Fruit fly (Drosophila melanogaster) whole organism, embryonic: Measurements from ENCODE around the gene Tim9b.
A peak's percentile ranks its signal among the peaks of the same experiment; 100 is the strongest.

Experiments used
- CG12219 ChIP-seq: fragments of 200-800 bp; sonication (Bioruptor generic); optimal IDR thresholded peaks from 3 replicates; lab custom pipeline; 2018; ENCODE audit warnings: missing biosample characterization, mild to moderate bottlenecking, missing genetic modification characterization
- CG14050 ChIP-seq: fragments of 200-800 bp; sonication (Bioruptor generic); IDR thresholded peaks from 3 replicates; pipeline ENCODE4 v1.3.6; 2022; ENCODE audit warnings: missing biosample characterization, missing genetic modification characterization
- CG14860 ChIP-seq: fragments of 200-800 bp; sonication (Bioruptor generic); IDR thresholded peaks from 3 replicates; pipeline ENCODE4 v1.3.6; 2022; ENCODE audit warnings: missing biosample characterization, missing genetic modification characterization; ENCODE audit not compliant: partially characterized antibody
- CG15601 ChIP-seq: fragments of 200-800 bp; sonication (Bioruptor generic); optimal IDR thresholded peaks from 3 replicates; lab custom pipeline; 2019; ENCODE audit warnings: missing biosample characterization, mild to moderate bottlenecking, missing genetic modification characterization, moderate library complexity
- CG17361 ChIP-seq: fragments of 200-800 bp; sonication (Bioruptor generic); IDR thresholded peaks from 3 replicates; pipeline ENCODE4 v1.3.6; 2022; ENCODE audit warnings: missing biosample characterization, missing genetic modification characterization
- CG1792 ChIP-seq: fragments of 200-800 bp; sonication (Bioruptor generic); optimal IDR thresholded peaks from 2 replicates; lab custom pipeline; 2016; ENCODE audit warnings: missing biosample characterization, missing genetic modification characterization
- CG2116 ChIP-seq: fragments of 200-800 bp; sonication (Bioruptor generic); optimal IDR thresholded peaks from 3 replicates; lab custom pipeline; 2018; ENCODE audit warnings: missing biosample characterization, mild to moderate bottlenecking, missing genetic modification characterization
- CG2199 ChIP-seq: fragments of 200-800 bp; sonication (Bioruptor generic); IDR thresholded peaks from 3 replicates; pipeline ENCODE4 v1.3.6; 2022; ENCODE audit warnings: missing biosample characterization, missing genetic modification characterization
- CG2202 ChIP-seq: fragments of 200-800 bp; sonication (Bioruptor generic); optimal IDR thresholded peaks from 2 replicates; lab custom pipeline; 2018; ENCODE audit warnings: missing biosample characterization, mild to moderate bottlenecking, missing genetic modification characterization
- CG3847 ChIP-seq: fragments of 200-800 bp; sonication (Bioruptor generic); IDR thresholded peaks from 2 replicates; pipeline ENCODE4 v1.3.6; 2022; ENCODE audit warnings: missing biosample characterization, missing genetic modification characterization
- CG7963 ChIP-seq: fragments of 200-800 bp; sonication (Bioruptor generic); IDR thresholded peaks from 3 replicates; pipeline ENCODE4 v1.3.6; 2022; ENCODE audit warnings: missing biosample characterization, missing genetic modification characterization; ENCODE audit not compliant: partially characterized antibody
- D ChIP-seq, 2 experiments: fragments of 200-800 bp in 1 of 2; fragments of >200 bp in 1 of 2; sonication (Bioruptor generic) in 1 of 2; optimal IDR thresholded peaks; 2 replicates in 1 of 2; 3 replicates in 1 of 2; lab custom pipeline; 2017; ENCODE audit warnings: mild to moderate bottlenecking in 1 of 2, missing biosample characterization in 1 of 2, missing genetic modification characterization in 1 of 2, missing genetic modification reagents in 1 of 2
- Dip3 ChIP-seq: fragments of 200-800 bp; sonication (Bioruptor generic); optimal IDR thresholded peaks from 3 replicates; lab custom pipeline; 2016; ENCODE audit warnings: missing biosample characterization, missing genetic modification characterization
- Dll ChIP-seq: fragments of 200-800 bp; sonication (Bioruptor generic); IDR thresholded peaks from 4 replicates; pipeline ENCODE4 v1.3.6; 2022; ENCODE audit warnings: missing biosample characterization, missing genetic modification characterization; ENCODE audit not compliant: partially characterized antibody
- Doc3 ChIP-seq: fragments of 200-800 bp; sonication (Bioruptor generic); IDR thresholded peaks from 3 replicates; pipeline ENCODE4 v1.3.6; 2022; ENCODE audit warnings: missing biosample characterization, missing genetic modification characterization; ENCODE audit not compliant: partially characterized antibody
- Dp ChIP-seq: fragments of 200-800 bp; sonication (Bioruptor generic); optimal IDR thresholded peaks from 2 replicates; lab custom pipeline; 2018; ENCODE audit warnings: missing biosample characterization, mild to moderate bottlenecking, missing genetic modification characterization, moderate library complexity
- H15 ChIP-seq: fragments of 200-800 bp; sonication (Bioruptor generic); IDR thresholded peaks from 3 replicates; pipeline ENCODE4 v1.3.6; 2022; ENCODE audit warnings: missing biosample characterization, missing genetic modification characterization
- HmgD ChIP-seq: fragments of 200-800 bp; sonication (Bioruptor generic); optimal IDR thresholded peaks from 3 replicates; lab custom pipeline; 2016; ENCODE audit warnings: missing biosample characterization, missing genetic modification characterization
- Lpt ChIP-seq: fragments of >200 bp; optimal IDR thresholded peaks from 2 replicates; lab custom pipeline; 2018; ENCODE audit warnings: missing biosample characterization, missing genetic modification characterization
- Pdp1 ChIP-seq, 2 experiments: fragments of 200-800 bp; sonication (Bioruptor generic); optimal IDR thresholded peaks; 3 replicates each; lab custom pipeline; 2016; ENCODE audit warnings: missing biosample characterization in 2 of 2, missing genetic modification characterization in 2 of 2, mild to moderate bottlenecking in 1 of 2, moderate library complexity in 1 of 2
- YL-1 ChIP-seq: fragments of 200-800 bp; sonication (Bioruptor generic); optimal IDR thresholded peaks from 3 replicates; lab custom pipeline; 2017; ENCODE audit warnings: missing biosample characterization, mild to moderate bottlenecking, missing genetic modification characterization
- ase ChIP-seq: fragments of 200-800 bp; sonication (Bioruptor generic); IDR thresholded peaks from 3 replicates; pipeline ENCODE4 v1.3.6; 2022; ENCODE audit warnings: missing biosample characterization, missing genetic modification characterization
- bsh ChIP-seq, 2 experiments: fragments of 200-800 bp; sonication (Bioruptor generic); optimal IDR thresholded peaks; 2 replicates each; lab custom pipeline; 2017 to 2018; ENCODE audit warnings: mild to moderate bottlenecking in 2 of 2, missing biosample characterization in 2 of 2, missing genetic modification characterization in 2 of 2, moderate library complexity in 1 of 2
- cato ChIP-seq: fragments of 200-800 bp; sonication (Bioruptor generic); optimal IDR thresholded peaks from 2 replicates; lab custom pipeline; 2016; ENCODE audit warnings: missing biosample characterization, missing genetic modification characterization, borderline replicate concordance
- chn ChIP-seq: fragments of 200-800 bp; sonication (Bioruptor generic); optimal IDR thresholded peaks from 2 replicates; lab custom pipeline; 2016; ENCODE audit warnings: missing biosample characterization, missing genetic modification characterization
- crc ChIP-seq: fragments of 200-800 bp; sonication (Bioruptor generic); optimal IDR thresholded peaks from 2 replicates; lab custom pipeline; 2016; ENCODE audit warnings: missing biosample characterization, missing genetic modification characterization
- croc ChIP-seq: fragments of 200-800 bp; sonication (Bioruptor generic); conservative IDR thresholded peaks from 3 replicates; pipeline ENCODE4 v1.3.6; 2022; ENCODE audit warnings: missing biosample characterization, missing genetic modification characterization
- cwo ChIP-seq: fragments of 200-800 bp; sonication (Bioruptor generic); optimal IDR thresholded peaks from 3 replicates; lab custom pipeline; 2017; ENCODE audit warnings: missing biosample characterization, missing genetic modification characterization, mild to moderate bottlenecking, moderate library complexity, missing genetic modification reagents
- dpn ChIP-seq, 2 experiments: fragments of 200-800 bp; sonication (Bioruptor generic); optimal IDR thresholded peaks; 3 replicates each; lab custom pipeline; 2016; ENCODE audit warnings: missing biosample characterization in 2 of 2, missing genetic modification characterization in 2 of 2
- dysf ChIP-seq: fragments of 200-800 bp; sonication (Bioruptor generic); IDR thresholded peaks from 3 replicates; pipeline ENCODE4 v1.3.6; 2022; ENCODE audit warnings: missing biosample characterization, missing genetic modification characterization
- emc ChIP-seq: fragments of 200-800 bp; sonication (Bioruptor generic); optimal IDR thresholded peaks from 2 replicates; lab custom pipeline; 2016; ENCODE audit warnings: missing biosample characterization, missing genetic modification characterization
- ems ChIP-seq: fragments of 200-800 bp; sonication (Bioruptor generic); optimal IDR thresholded peaks from 3 replicates; lab custom pipeline; 2016; ENCODE audit warnings: missing biosample characterization, missing genetic modification characterization
- ham ChIP-seq: fragments of 200-800 bp; sonication (Bioruptor generic); IDR thresholded peaks from 2 replicates; pipeline ENCODE4 v1.3.6; 2022; ENCODE audit warnings: missing biosample characterization, missing genetic modification characterization
- her ChIP-seq: fragments of 200-800 bp; sonication (Bioruptor generic); optimal IDR thresholded peaks from 2 replicates; lab custom pipeline; 2016; ENCODE audit warnings: missing biosample characterization, missing genetic modification characterization
- insv ChIP-seq, 2 experiments: fragments of 200-800 bp; sonication (Bioruptor generic); optimal IDR thresholded peaks; 3 replicates each; lab custom pipeline; 2016 to 2018; ENCODE audit warnings: missing biosample characterization in 2 of 2, missing genetic modification characterization in 2 of 2
- lbe ChIP-seq: fragments of 200-800 bp; sonication (Bioruptor generic); optimal IDR thresholded peaks from 2 replicates; lab custom pipeline; 2016; ENCODE audit warnings: missing biosample characterization, mild to moderate bottlenecking, missing genetic modification characterization
- mam ChIP-seq: fragments of 200-800 bp; sonication (Bioruptor generic); optimal IDR thresholded peaks from 3 replicates; lab custom pipeline; 2016; ENCODE audit warnings: missing biosample characterization, missing genetic modification characterization
- mirr ChIP-seq: fragments of 200-800 bp; sonication (Bioruptor generic); optimal IDR thresholded peaks from 3 replicates; lab custom pipeline; 2018; ENCODE audit warnings: missing biosample characterization, mild to moderate bottlenecking, missing genetic modification characterization
- oc ChIP-seq: fragments of 200-800 bp; sonication (Bioruptor generic); optimal IDR thresholded peaks from 2 replicates; lab custom pipeline; 2018; ENCODE audit warnings: missing biosample characterization, mild to moderate bottlenecking, missing genetic modification characterization, moderate library complexity
- onecut ChIP-seq: fragments of 200-800 bp; sonication (Bioruptor generic); IDR thresholded peaks from 2 replicates; pipeline ENCODE4 v1.3.6; 2022; ENCODE audit warnings: missing biosample characterization, missing genetic modification characterization
- p53 ChIP-seq: fragments of 200-800 bp; sonication (Bioruptor generic); optimal IDR thresholded peaks from 2 replicates; lab custom pipeline; 2016; ENCODE audit warnings: missing biosample characterization, missing genetic modification characterization
- pan ChIP-seq, 4 experiments: fragments of >200 bp in 3 of 4; fragments of 200-800 bp in 1 of 4; sonication (Bioruptor generic) in 1 of 4; optimal IDR thresholded peaks in 3 of 4; IDR thresholded peaks in 1 of 4; 2 replicates each; pipeline versions ENCODE4 v1.3.6 to Lab custom; 2017 to 2022; ENCODE audit warnings: missing biosample characterization in 2 of 4, missing genetic modification characterization in 2 of 4, mixed read lengths in 1 of 4
- pho ChIP-seq: fragments of 200-800 bp; sonication (Bioruptor generic); optimal IDR thresholded peaks from 2 replicates; lab custom pipeline; 2016; ENCODE audit warnings: missing biosample characterization, missing genetic modification characterization
- rib ChIP-seq: fragments of 200-800 bp; sonication (Bioruptor generic); IDR thresholded peaks from 2 replicates; pipeline ENCODE4 v1.3.6; 2022; ENCODE audit warnings: missing biosample characterization, missing genetic modification characterization
- row ChIP-seq: fragments of 200-800 bp; sonication (Bioruptor generic); IDR thresholded peaks from 3 replicates; pipeline ENCODE4 v1.3.6; 2022; ENCODE audit warnings: missing biosample characterization, missing genetic modification characterization
- ttk ChIP-seq: fragments of 200-800 bp; sonication (Bioruptor generic); IDR thresholded peaks from 2 replicates; pipeline ENCODE4 v2.1.2; 2022; ENCODE audit warnings: missing biosample characterization, missing genetic modification characterization
- wdn ChIP-seq: fragments of 200-800 bp; sonication (Bioruptor generic); IDR thresholded peaks from 2 replicates; pipeline ENCODE4 v1.3.6; 2022; ENCODE audit warnings: missing biosample characterization, missing genetic modification characterization
- yki ChIP-seq: fragments of >200 bp; optimal IDR thresholded peaks from 3 replicates; lab custom pipeline; 2018
- zfh1 ChIP-seq: fragments of 200-800 bp; sonication (Bioruptor generic); IDR thresholded peaks from 3 replicates; pipeline ENCODE4 v1.3.6; 2022; ENCODE audit warnings: missing biosample characterization, missing genetic modification characterization

Gene Tim9b

DNA sequence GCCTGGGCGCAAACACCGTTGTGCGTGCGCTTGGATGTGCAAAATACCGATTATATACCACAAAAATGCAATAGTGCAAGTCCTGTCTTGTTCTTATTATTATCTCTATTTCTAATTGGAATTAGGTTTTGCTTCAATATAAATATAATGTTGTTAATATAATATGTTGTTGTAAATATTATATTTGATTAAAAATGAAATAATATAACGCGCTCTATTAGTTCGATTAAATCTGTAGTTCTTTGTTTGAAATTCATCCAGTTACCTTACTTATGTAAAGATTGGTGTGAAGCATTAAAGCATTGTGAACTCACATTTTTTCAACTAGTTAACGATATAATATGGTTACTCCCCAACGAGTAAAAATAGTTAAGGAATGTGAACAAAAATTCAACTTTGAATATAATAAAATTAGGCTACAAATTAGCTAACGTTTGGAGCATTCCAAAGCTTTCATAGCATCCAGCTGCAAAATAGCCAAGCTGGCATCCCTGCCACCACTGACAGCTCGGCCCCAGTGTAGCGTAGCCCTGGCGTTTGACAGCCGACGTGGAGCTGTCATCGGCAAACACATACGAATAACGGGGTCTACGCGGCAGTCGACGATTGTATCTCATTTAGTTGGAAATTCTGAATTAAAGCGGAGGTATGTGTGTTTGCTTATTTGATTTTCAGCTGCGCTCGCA, 24.6 kb upstream of the Tim9b start, which contains the start of the genes CG12237 and Sec61gamma (continued):
- TF ChIP-seq ham (GFP tag; lab: Robert Waterston, UW) (no peak), pan (optimal IDR thresholded peaks at IDR 0.05; lab: Kevin White, UChicago) (no peak), pan (GFP tag; optimal IDR thresholded peaks at IDR 0.05 in 1 of 2, IDR thresholded peaks at IDR 0.05 in 1 of 2) (no peak), p53 (GFP tag; lab: Kevin White, UChicago) (peak; percentile 44), CG15601 (tag; lab: Kevin White, UChicago) (peak; percentile 24), dpn (GFP tag; optimal IDR thresholded peaks at IDR 0.05; lab: Kevin White, UChicago) (peak in 1 of 2 experiments; percentile 48), CG2116 (GFP tag; lab: Kevin White, UChicago) (peak; percentile 43), yki (lab: Kevin White, UChicago) (no peak), emc (GFP tag; lab: Kevin White, UChicago) (no peak), ttk (GFP tag; lab: Robert Waterston, UW) (no peak), ase (GFP tag; lab: Robert Waterston, UW) (no peak), CG2199 (GFP tag; lab: Robert Waterston, UW) (no peak), onecut (GFP tag; lab: Robert Waterston, UW) (no peak; the same call in 1 of the 2 replicates), Lpt (no peak), CG14050 (GFP tag; lab: Robert Waterston, UW) (no peak), rib (GFP tag; lab: Robert Waterston, UW) (peak; percentile 55), row (GFP tag; lab: Robert Waterston, UW) (peak; percentile 89), crc (GFP tag; lab: Kevin White, UChicago) (no peak), cwo (GFP tag; lab: Kevin White, UChicago) (no peak), dysf (0 out of 3 replicates have a peak, but pooled peaks have one; percentile 50), oc (tag; lab: Kevin White, UChicago) (no peak), wdn (GFP tag; lab: Robert Waterston, UW) (no peak), H15 (no peak), Dp (peak; percentile 10), insv (GFP tag; optimal IDR thresholded peaks at IDR 0.05; lab: Kevin White, UChicago) (peak in 1 of 2 experiments; percentile 89), CG14860 (GFP tag; lab: Robert Waterston, UW) (no peak), D (optimal IDR thresholded peaks at IDR 0.05; lab: Kevin White, UChicago) (no peak), D (GFP tag; optimal IDR thresholded peaks at IDR 0.05; lab: Kevin White, UChicago) (no peak), mam (peak; percentile 37), Doc3 (GFP tag; lab: Robert Waterston, UW) (no peak), cato (GFP tag; lab: Kevin White, UChicago) (no peak), CG1792 (GFP tag; lab: Kevin White, UChicago) (no peak), HmgD (GFP tag; lab: Kevin White, UChicago) (peak; percentile 13), CG3847 (GFP tag; lab: Robert Waterston, UW) (peak; percentile 22; the same call in 1 of the 2 replicates), CG7963 (GFP tag; lab: Robert Waterston, UW) (no peak), Pdp1 (GFP tag; optimal IDR thresholded peaks at IDR 0.05; lab: Kevin White, UChicago) (peak in 1 of 2 experiments; percentile 38), Dll (GFP tag; lab: Robert Waterston, UW) (no peak), her (GFP tag; lab: Kevin White, UChicago) (no peak), croc (GFP tag; lab: Robert Waterston, UW) (no peak), zfh1 (peak; percentile 33; the same call in 1 of the 3 replicates), CG12219 (no peak), ems (peak; percentile 1), chn (GFP tag; lab: Kevin White, UChicago) (no peak), bsh (GFP tag; optimal IDR thresholded peaks at IDR 0.05; lab: Kevin White, UChicago) (no peak), CG2202 (tag; lab: Kevin White, UChicago) (no peak), mirr (GFP tag; lab: Kevin White, UChicago) (peak; percentile 26), Dip3 (GFP tag; lab: Kevin White, UChicago) (no peak), CG17361 (peak; percentile 48; the same call in 2 of the 3 replicates), pho (peak; percentile 10), YL-1 (peak; percentile 79), lbe (GFP tag; lab: Kevin White, UChicago) (no peak)
